Fruit fly (Drosophila melanogaster) whole organism, pupa: ENCODE data around the gene 140up.

Experiments used
- CG10348 ChIP-seq: fragments of 200-800 bp; sonication (Bioruptor generic); IDR thresholded peaks from 2 replicates; pipeline ENCODE4 v1.3.6; 2022; ENCODE audit warnings: missing biosample characterization, missing genetic modification characterization
- CG14655 ChIP-seq: fragments of 200-800 bp; sonication (Bioruptor generic); optimal IDR thresholded peaks from 3 replicates; lab custom pipeline; 2017; ENCODE audit warnings: mild to moderate bottlenecking, missing biosample characterization, missing genetic modification reagents, missing genetic modification characterization
- CG15710 ChIP-seq: fragments of 200-800 bp; sonication (Bioruptor generic); optimal IDR thresholded peaks from 2 replicates; lab custom pipeline; 2018; ENCODE audit warnings: missing biosample characterization, mild to moderate bottlenecking, missing genetic modification characterization, moderate library complexity
- CG4496 ChIP-seq: fragments of 200-800 bp; sonication (Bioruptor generic); IDR thresholded peaks from 3 replicates; pipeline ENCODE4 v1.3.6; 2022; ENCODE audit warnings: missing biosample characterization, missing genetic modification characterization
- CG8159 ChIP-seq: fragments of 200-800 bp; sonication (Bioruptor generic); optimal IDR thresholded peaks from 3 replicates; lab custom pipeline; 2018; ENCODE audit warnings: missing biosample characterization, mild to moderate bottlenecking, missing genetic modification characterization, moderate library complexity
- CG9948 ChIP-seq: fragments of 200-800 bp; sonication (Bioruptor generic); optimal IDR thresholded peaks from 2 replicates; lab custom pipeline; 2018; ENCODE audit warnings: missing biosample characterization, mild to moderate bottlenecking, missing genetic modification characterization, moderate library complexity
- D1 ChIP-seq: fragments of 200-800 bp; sonication (Bioruptor generic); optimal IDR thresholded peaks from 2 replicates; lab custom pipeline; 2018; ENCODE audit warnings: missing biosample characterization, mild to moderate bottlenecking, missing genetic modification characterization, moderate library complexity
- Ets98B ChIP-seq: fragments of 200-800 bp; sonication (Bioruptor generic); IDR thresholded peaks from 2 replicates; pipeline ENCODE4 v1.3.6; 2022; ENCODE audit warnings: missing biosample characterization, missing genetic modification characterization
- Pif1B ChIP-seq: fragments of 200-800 bp; sonication (Bioruptor generic); optimal IDR thresholded peaks from 3 replicates; lab custom pipeline; 2016; ENCODE audit warnings: missing biosample characterization, missing genetic modification characterization

dm6 chr3R:14118350-14118749, 7.0 kb downstream of the 140up start, which contains the start of gene Kif19A:
- TF ChIP-seq CG9948 (tag; lab: Kevin White, UChicago) (no peak), CG14655 (GFP tag; lab: Kevin White, UChicago) (no peak), Ets98B (no peak), CG8159 (tag; lab: Kevin White, UChicago) (no peak), D1 (tag; lab: Kevin White, UChicago) (no peak), CG4496 (GFP tag; lab: Robert Waterston, UW) (no peak), CG15710 (tag; lab: Kevin White, UChicago) (no peak), CG10348 (no peak), Pif1B (GFP tag; lab: Kevin White, UChicago) (no peak)
